Worm (Caenorhabditis elegans) whole organism, L1 larva: ENCODE data around the gene CC8.2.

Experiments
- aha-1 ChIP-seq: fragments of 150-350 bp; optimal IDR thresholded peaks from 2 replicates; lab custom pipeline; 2014; ENCODE audit warnings: missing biosample characterization, missing genetic modification characterization
- efl-1 ChIP-seq, 4 experiments: fragments of 150-350 bp; optimal IDR thresholded peaks in 3 of 4; peaks in 1 of 4; 1 replicate in 1 of 4; 2 replicates in 3 of 4; lab custom pipeline; 2014; ENCODE audit warnings: missing biosample characterization in 2 of 4, missing genetic modification characterization in 2 of 4, missing genetic modification reagents in 2 of 4
- egl-27 ChIP-seq, 2 experiments: fragments of 150-350 bp in 1 of 2; sonication (generic microtip); optimal IDR thresholded peaks; 3 replicates each; lab custom pipeline; 2017 to 2018; ENCODE audit warnings: missing biosample characterization in 2 of 2, missing genetic modification characterization in 2 of 2, missing genetic modification reagents in 2 of 2
- elt-3 ChIP-seq, 6 experiments: fragments of 150-350 bp in 1 of 6; sonication (generic microtip); optimal IDR thresholded peaks; 2 replicates each; lab custom pipeline; 2017 to 2018; ENCODE audit warnings: missing biosample characterization in 6 of 6, missing genetic modification characterization in 6 of 6, inconsistent platforms in 1 of 6
- lin-15B ChIP-seq: fragments of 150-350 bp; sonication (generic microtip); optimal IDR thresholded peaks from 3 replicates; lab custom pipeline; 2014; ENCODE audit warnings: missing biosample characterization, missing genetic modification characterization
- mdl-1 ChIP-seq, 2 experiments: fragments of 150-350 bp; optimal IDR thresholded peaks; 2 replicates each; lab custom pipeline; 2014 to 2017; ENCODE audit warnings: missing biosample characterization in 2 of 2, missing genetic modification characterization in 2 of 2, inconsistent platforms in 1 of 2
- mef-2 ChIP-seq: fragments of 150-350 bp; optimal IDR thresholded peaks from 2 replicates; lab custom pipeline; 2014; ENCODE audit warnings: missing biosample characterization, missing genetic modification characterization
- nhr-11 ChIP-seq: fragments of 150-350 bp; optimal IDR thresholded peaks from 2 replicates; lab custom pipeline; 2014; ENCODE audit warnings: missing biosample characterization, missing genetic modification characterization
- nhr-28 ChIP-seq: fragments of 150-350 bp; optimal IDR thresholded peaks from 2 replicates; lab custom pipeline; 2014; ENCODE audit warnings: missing biosample characterization, missing genetic modification characterization
- nhr-76 ChIP-seq: sonication (generic microtip); optimal IDR thresholded peaks from 2 replicates; lab custom pipeline; 2017; ENCODE audit warnings: missing biosample characterization, missing genetic modification characterization
- nhr-90 ChIP-seq: sonication (generic microtip); optimal IDR thresholded peaks from 2 replicates; lab custom pipeline; 2016; ENCODE audit warnings: mild to moderate bottlenecking, missing genetic modification characterization, missing compliant biosample characterization; ENCODE audit not compliant: poor library complexity
- ztf-11 ChIP-seq, 2 experiments: sonication (generic microtip); optimal IDR thresholded peaks; 2 replicates each; lab custom pipeline; 2016 to 2017; ENCODE audit warnings: missing genetic modification characterization in 2 of 2, missing biosample characterization in 1 of 2, missing compliant biosample characterization in 1 of 2

DNA sequence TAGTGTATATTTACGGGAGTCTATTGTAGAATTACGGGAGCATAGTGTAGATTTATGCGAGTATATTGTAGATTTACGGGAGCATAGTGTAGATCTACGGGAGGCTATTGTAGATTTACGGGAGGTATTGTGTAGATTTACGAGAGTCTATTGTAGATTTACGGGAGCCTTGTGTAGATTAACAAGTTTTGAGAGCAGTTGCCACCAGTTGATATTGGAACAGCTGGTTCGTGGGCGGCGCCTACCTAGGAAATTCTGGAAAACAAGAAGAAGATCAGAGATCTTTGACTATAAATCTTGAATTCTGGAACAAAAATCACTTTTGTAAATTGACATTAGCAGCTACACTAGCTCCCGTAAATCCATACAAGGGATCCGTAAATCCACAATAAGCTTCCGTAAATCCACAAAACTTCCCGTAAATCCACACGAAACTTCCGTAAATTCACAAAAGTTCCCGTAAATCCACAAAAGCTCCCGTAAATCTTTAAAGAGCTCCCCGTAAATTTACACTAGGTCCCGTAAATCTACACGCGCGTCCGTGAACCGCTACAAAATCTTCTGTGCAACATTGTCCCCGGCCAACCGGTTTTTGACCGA lies 4.4 kb upstream of the CC8.2 start:
- no peak for TF ChIP-seq elt-3 (tag; optimal IDR thresholded peaks at IDR 0.05; lab: Kevin White, UChicago)
- no peak for TF ChIP-seq lin-15B (tag; lab: Kevin White, UChicago)
- TF ChIP-seq efl-1 (optimal IDR thresholded peaks at IDR 0.05; lab: Kevin White, UChicago): no peak
- peak in 1 of 2 experiments; percentile 80 for TF ChIP-seq efl-1 (GFP tag; optimal IDR thresholded peaks at IDR 0.05 in 1 of 2; lab: Kevin White, UChicago)
- no peak for TF ChIP-seq ztf-11 (tag; optimal IDR thresholded peaks at IDR 0.05; lab: Kevin White, UChicago)
- TF ChIP-seq nhr-90 (tag; lab: Kevin White, UChicago): no peak
- no peak for TF ChIP-seq mdl-1 (tag; optimal IDR thresholded peaks at IDR 0.05; lab: Kevin White, UChicago)
- no peak for TF ChIP-seq nhr-28
- TF ChIP-seq nhr-76 (tag; lab: Kevin White, UChicago): no peak
- TF ChIP-seq egl-27 (tag; optimal IDR thresholded peaks at IDR 0.05; lab: Kevin White, UChicago): no peak
- TF ChIP-seq mef-2 (tag; lab: Kevin White, UChicago): no peak
- no peak for TF ChIP-seq nhr-11 (tag; lab: Kevin White, UChicago)
- no peak for TF ChIP-seq aha-1 (tag; lab: Kevin White, UChicago)
